Worm (Caenorhabditis elegans) whole organism, late embryonic: ENCODE data around the gene B0393.9.
"Not testable (repeated sequence)": the region's sequence is repeated elsewhere in the genome, so short reads cannot be mapped to it uniquely, and the experiment has no call there.

Experiments used
- C08G9.2 ChIP-seq: sonication (generic microtip); optimal IDR thresholded peaks from 2 replicates; lab custom pipeline; 2016; ENCODE audit warnings: mild to moderate bottlenecking, missing genetic modification characterization, moderate library complexity, missing compliant biosample characterization
- C38D4.7 ChIP-seq: fragments of 200-800 bp; sonication (Bioruptor generic); optimal IDR thresholded peaks from 2 replicates; lab custom pipeline; 2018; ENCODE audit warnings: mild to moderate bottlenecking, missing genetic modification characterization, moderate library complexity, missing compliant biosample characterization
- F13H6.1 ChIP-seq: sonication (generic microtip); optimal IDR thresholded peaks from 2 replicates; lab custom pipeline; 2016; ENCODE audit warnings: missing genetic modification characterization, missing compliant biosample characterization
- K02D7.2 ChIP-seq: sonication (generic microtip); optimal IDR thresholded peaks from 2 replicates; lab custom pipeline; 2017; ENCODE audit warnings: mild to moderate bottlenecking, missing genetic modification characterization, missing compliant biosample characterization
- ama-1 ChIP-seq: fragments of 150-350 bp; optimal IDR thresholded peaks from 2 replicates; lab custom pipeline; 2014
- ceh-14 ChIP-seq: sonication (generic microtip); optimal IDR thresholded peaks from 2 replicates; lab custom pipeline; 2016; ENCODE audit warnings: missing genotype, missing genetic modification characterization, missing compliant biosample characterization
- ceh-18 ChIP-seq: sonication (generic microtip); optimal IDR thresholded peaks from 2 replicates; lab custom pipeline; 2016; ENCODE audit warnings: missing genetic modification characterization, missing compliant biosample characterization
- ceh-19 ChIP-seq: fragments of 200-800 bp; sonication (Bioruptor generic); optimal IDR thresholded peaks from 2 replicates; lab custom pipeline; 2018; ENCODE audit warnings: mild to moderate bottlenecking, missing genetic modification characterization, missing compliant biosample characterization
- ceh-31 ChIP-seq: sonication (generic microtip); optimal IDR thresholded peaks from 2 replicates; lab custom pipeline; 2016; ENCODE audit warnings: missing genetic modification characterization, missing compliant biosample characterization
- ceh-34 ChIP-seq: sonication (generic microtip); optimal IDR thresholded peaks from 2 replicates; lab custom pipeline; 2016; ENCODE audit warnings: mild to moderate bottlenecking, missing genetic modification characterization, missing compliant biosample characterization
- ceh-45 ChIP-seq: fragments of 200-800 bp; sonication (Bioruptor generic); IDR thresholded peaks from 2 replicates; pipeline ENCODE4 v1.3.6; 2022; ENCODE audit warnings: missing genetic modification reagents, missing genetic modification characterization, missing compliant biosample characterization
- ceh-6 ChIP-seq: fragments of 200-800 bp; sonication (Bioruptor generic); optimal IDR thresholded peaks from 2 replicates; lab custom pipeline; 2018; ENCODE audit warnings: mild to moderate bottlenecking, missing genetic modification characterization, missing compliant biosample characterization
- che-1 ChIP-seq: sonication (generic microtip); optimal IDR thresholded peaks from 2 replicates; lab custom pipeline; 2016; ENCODE audit warnings: mild to moderate bottlenecking, missing genetic modification characterization, missing compliant biosample characterization
- dmd-4 ChIP-seq: sonication (generic microtip); optimal IDR thresholded peaks from 2 replicates; lab custom pipeline; 2016; ENCODE audit warnings: borderline replicate concordance, missing genetic modification characterization, missing compliant biosample characterization
- elt-2 ChIP-seq: sonication (generic microtip); optimal IDR thresholded peaks from 2 replicates; lab custom pipeline; 2016; ENCODE audit warnings: missing genetic modification reagents, missing genetic modification characterization, missing compliant biosample characterization
- eyg-1 ChIP-seq: sonication (generic microtip); optimal IDR thresholded peaks from 2 replicates; lab custom pipeline; 2016; ENCODE audit warnings: missing genotype, missing genetic modification characterization, missing compliant biosample characterization
- fax-1 ChIP-seq: sonication (generic microtip); optimal IDR thresholded peaks from 2 replicates; lab custom pipeline; 2016; ENCODE audit warnings: missing genotype, missing genetic modification characterization, missing compliant biosample characterization
- fkh-10 ChIP-seq: fragments of 150-350 bp; optimal IDR thresholded peaks from 2 replicates; lab custom pipeline; 2014; ENCODE audit warnings: missing biosample characterization, missing genetic modification reagents, missing genetic modification characterization
- hlh-13 ChIP-seq: fragments of 200-800 bp; sonication (Bioruptor generic); optimal IDR thresholded peaks from 2 replicates; lab custom pipeline; 2018; ENCODE audit warnings: mild to moderate bottlenecking, missing genetic modification characterization, missing compliant biosample characterization
- hlh-15 ChIP-seq: sonication (generic microtip); optimal IDR thresholded peaks from 2 replicates; lab custom pipeline; 2016; ENCODE audit warnings: missing genetic modification characterization, missing compliant biosample characterization
- hlh-30 ChIP-seq: sonication (generic microtip); optimal IDR thresholded peaks from 2 replicates; lab custom pipeline; 2017; ENCODE audit warnings: antibody characterized with exemption, missing genetic modification characterization, missing compliant biosample characterization; ENCODE audit not compliant: insufficient read depth
- lim-6 ChIP-seq: sonication (generic microtip); optimal IDR thresholded peaks from 2 replicates; lab custom pipeline; 2016; ENCODE audit warnings: missing genetic modification characterization, missing compliant biosample characterization
- npax-4 ChIP-seq: sonication (generic microtip); optimal IDR thresholded peaks from 2 replicates; lab custom pipeline; 2016; ENCODE audit warnings: missing genetic modification characterization, missing compliant biosample characterization
- pax-1 ChIP-seq: fragments of 150-350 bp; optimal IDR thresholded peaks from 2 replicates; lab custom pipeline; 2014; ENCODE audit warnings: missing biosample characterization, missing genetic modification characterization
- pha-2 ChIP-seq: sonication (generic microtip); optimal IDR thresholded peaks from 2 replicates; lab custom pipeline; 2017; ENCODE audit warnings: mild to moderate bottlenecking, missing genetic modification characterization, missing compliant biosample characterization
- pros-1 ChIP-seq: fragments of 150-350 bp; optimal IDR thresholded peaks from 2 replicates; lab custom pipeline; 2014; ENCODE audit warnings: missing biosample characterization, missing genetic modification reagents, missing genetic modification characterization
- ref-2 ChIP-seq: sonication (generic microtip); optimal IDR thresholded peaks from 2 replicates; lab custom pipeline; 2016; ENCODE audit warnings: missing genetic modification characterization, missing compliant biosample characterization
- sox-2 ChIP-seq: fragments of 200-800 bp; sonication (Bioruptor generic); IDR thresholded peaks from 2 replicates; pipeline ENCODE4 v1.3.6; 2022; ENCODE audit warnings: missing genetic modification reagents, missing genetic modification characterization, missing compliant biosample characterization
- syd-9 ChIP-seq: sonication (generic microtip); optimal IDR thresholded peaks from 2 replicates; lab custom pipeline; 2016; ENCODE audit warnings: mild to moderate bottlenecking, missing genetic modification characterization, moderate library complexity, missing compliant biosample characterization
- tbx-2 ChIP-seq: sonication (generic microtip); optimal IDR thresholded peaks from 2 replicates; lab custom pipeline; 2016; ENCODE audit warnings: missing genetic modification characterization, missing compliant biosample characterization
- unc-3 ChIP-seq, 2 experiments: fragments of 200-800 bp in 1 of 2; sonication (Bioruptor generic) in 1 of 2; sonication (generic microtip) in 1 of 2; conservative IDR thresholded peaks in 1 of 2; optimal IDR thresholded peaks in 1 of 2; 2 replicates each; pipeline versions ENCODE4 v1.3.6 to Lab custom; 2016 to 2022; ENCODE audit warnings: missing compliant biosample characterization in 2 of 2, missing genetic modification characterization in 2 of 2, missing genetic modification reagents in 1 of 2
- unc-42 ChIP-seq: sonication (generic microtip); optimal IDR thresholded peaks from 2 replicates; lab custom pipeline; 2016; ENCODE audit warnings: missing genotype, missing genetic modification characterization, missing compliant biosample characterization
- zip-5 ChIP-seq: sonication (generic microtip); optimal IDR thresholded peaks from 2 replicates; lab custom pipeline; 2016; ENCODE audit warnings: missing genetic modification characterization, missing compliant biosample characterization
- ztf-16 ChIP-seq: sonication (generic microtip); optimal IDR thresholded peaks from 2 replicates; lab custom pipeline; 2017; ENCODE audit warnings: missing genetic modification characterization, missing compliant biosample characterization

The B0393.9 gene

ce11 chrIII:4792560-4793136 lies 12.7 kb upstream of the B0393.9 start, which contains the start of gene mip-1:
mip-1 (plus strand) TSS chrIII:4793086.
- TF ChIP-seq K02D7.2 (tag; lab: Kevin White, UChicago) (no peak), ref-2 (tag; lab: Kevin White, UChicago) (no peak), syd-9 (tag; lab: Kevin White, UChicago) (no peak), eyg-1 (tag; lab: Kevin White, UChicago) (no peak), ceh-19 (GFP tag; lab: Kevin White, UChicago) (no peak), pros-1 (tag; lab: Kevin White, UChicago) (no peak), F13H6.1 (tag; lab: Kevin White, UChicago) (no peak), ceh-31 (tag; lab: Kevin White, UChicago) (no peak), ztf-16 (tag; lab: Kevin White, UChicago) (no peak), pax-1 (no peak), ceh-45 (GFP tag; lab: Robert Waterston, UW) (no peak), fkh-10 (GFP tag; lab: Kevin White, UChicago) (no peak), tbx-2 (no peak), dmd-4 (tag; lab: Kevin White, UChicago) (no peak), hlh-13 (GFP tag; lab: Kevin White, UChicago) (no peak), elt-2 (no peak), lim-6 (no peak), fax-1 (tag; lab: Kevin White, UChicago) (no peak), ama-1 (no peak)

ce11 chrIII:4785714-4786113 lies 5.8 kb upstream of the B0393.9 start, which contains the start of gene mel-28:
mel-28 (plus strand) TSS chrIII:4786080.
- TF ChIP-seq hlh-15 (tag; lab: Kevin White, UChicago) (no peak), unc-42 (no peak), ref-2 (tag; lab: Kevin White, UChicago) (no peak), ceh-6 (GFP tag; lab: Kevin White, UChicago) (no peak), unc-3 (GFP tag; conservative IDR thresholded peaks at IDR 0.05; lab: Robert Waterston, UW) (no peak), unc-3 (tag; optimal IDR thresholded peaks at IDR 0.05; lab: Kevin White, UChicago) (no peak), C08G9.2 (no peak), pax-1 (no peak), sox-2 (GFP tag; lab: Robert Waterston, UW) (no peak), hlh-30 (tag; lab: Kevin White, UChicago) (no peak), zip-5 (no peak), ceh-18 (tag; lab: Kevin White, UChicago) (no peak), fax-1 (tag; lab: Kevin White, UChicago) (no peak), npax-4 (tag; lab: Kevin White, UChicago) (no peak)

ce11 chrIII:4785131-4785530 lies 5.2 kb upstream of the B0393.9 start, which contains the start of gene enu-3.2:
enu-3.2 (minus strand) TSS chrIII:4785235.
- TF ChIP-seq C38D4.7; pha-2 (tag; lab: Kevin White, UChicago); che-1 (tag; lab: Kevin White, UChicago): not testable (repeated sequence)

ce11 chrIII:4781937-4782576 lies 2.1 kb upstream of the B0393.9 start, which contains the start of the genes gex-5 and C38D4.10:
gex-5 (minus strand) TSS chrIII:4781987.
C38D4.10 (plus strand) TSS chrIII:4782526.
- TF ChIP-seq ceh-34, F13H6.1, ceh-14 (tag; lab: Kevin White, UChicago): not testable (repeated sequence)
